Worm (Caenorhabditis elegans) whole organism, midembryonic: Measurements from ENCODE around the gene ptpn-22.

ENCODE experiments used
- cog-1 ChIP-seq: sonication (generic microtip); optimal IDR thresholded peaks from 2 replicates; lab custom pipeline; 2016; ENCODE audit warnings: missing genetic modification characterization, missing compliant biosample characterization
- flt-1 ChIP-seq: fragments of 200-800 bp; sonication (Bioruptor generic); IDR thresholded peaks from 2 replicates; pipeline ENCODE4 v1.3.6; 2022; ENCODE audit warnings: missing genetic modification characterization, missing compliant biosample characterization
- klf-2 ChIP-seq: fragments of 200-800 bp; sonication (Bioruptor generic); conservative IDR thresholded peaks from 2 replicates; pipeline ENCODE4 v1.3.6; 2022; ENCODE audit warnings: missing genetic modification reagents, missing genetic modification characterization, missing compliant biosample characterization
- ref-1 ChIP-seq: fragments of 200-800 bp; sonication (Bioruptor generic); conservative IDR thresholded peaks from 2 replicates; pipeline ENCODE4 v1.3.6; 2022; ENCODE audit warnings: missing genetic modification reagents, missing genetic modification characterization, missing compliant biosample characterization
- ztf-29 ChIP-seq: fragments of 200-800 bp; sonication (Bioruptor generic); IDR thresholded peaks from 2 replicates; pipeline ENCODE4 v1.3.6; 2022; ENCODE audit warnings: missing genetic modification reagents, missing genetic modification characterization, missing compliant biosample characterization

- TF ChIP-seq ztf-29 (GFP tag; lab: Robert Waterston, UW) (no peak), flt-1 (GFP tag; lab: Robert Waterston, UW) (no peak), cog-1 (tag; lab: Kevin White, UChicago) (no peak), klf-2 (no peak), ref-1 (GFP tag; lab: Robert Waterston, UW) (no peak)
These were observed 19.6 kb downstream of the ptpn-22 start, which contains the start of gene epic-2 for ce11 chrIV:1720474-1720873.
